Worm (Caenorhabditis elegans) whole organism, young adult: ENCODE measurements around the gene srh-31.

Experiments used
- B0035.1 ChIP-seq: sonication (generic microtip); optimal IDR thresholded peaks from 2 replicates; lab custom pipeline; 2016; ENCODE audit warnings: missing genetic modification characterization, mild to moderate bottlenecking, missing compliant biosample characterization, missing genotype, missing genetic modification reagents
- B0336.3 ChIP-seq: fragments of 200-800 bp; sonication (Bioruptor generic); IDR thresholded peaks from 2 replicates; pipeline ENCODE4 v1.3.6; 2022; ENCODE audit warnings: missing genetic modification characterization, missing compliant biosample characterization
- F23B12.7 ChIP-seq: sonication (generic microtip); optimal IDR thresholded peaks from 2 replicates; lab custom pipeline; 2017; ENCODE audit warnings: missing genetic modification characterization, mild to moderate bottlenecking, missing compliant biosample characterization, antibody characterized with exemption, moderate library complexity; ENCODE audit not compliant: insufficient read depth
- F33H1.4 ChIP-seq: fragments of 200-800 bp; sonication (Bioruptor generic); IDR thresholded peaks from 2 replicates; pipeline ENCODE4 v1.3.6; 2022; ENCODE audit warnings: missing genetic modification reagents, missing genetic modification characterization, missing compliant biosample characterization
- F39B2.1 ChIP-seq: fragments of 200-800 bp; sonication (Bioruptor generic); IDR thresholded peaks from 2 replicates; pipeline ENCODE4 v1.3.6; 2022; ENCODE audit warnings: missing genetic modification reagents, missing genetic modification characterization, missing compliant biosample characterization
- K12H6.12 ChIP-seq: fragments of 200-800 bp; sonication (Bioruptor generic); optimal IDR thresholded peaks from 2 replicates; lab custom pipeline; 2018; ENCODE audit warnings: mild to moderate bottlenecking, missing genetic modification characterization, missing compliant biosample characterization
- T26A5.8 ChIP-seq: sonication (generic microtip); optimal IDR thresholded peaks from 2 replicates; lab custom pipeline; 2016; ENCODE audit warnings: missing genetic modification characterization, missing compliant biosample characterization
- Y95B8A.8 ChIP-seq: fragments of 200-800 bp; sonication (Bioruptor generic); IDR thresholded peaks from 2 replicates; pipeline ENCODE4 v1.3.6; 2022; ENCODE audit warnings: missing genetic modification reagents, missing genetic modification characterization, missing compliant biosample characterization
- akir-1 ChIP-seq: fragments of 200-800 bp; sonication (Bioruptor generic); optimal IDR thresholded peaks from 2 replicates; lab custom pipeline; 2018; ENCODE audit warnings: mild to moderate bottlenecking, missing genetic modification characterization, moderate library complexity, missing compliant biosample characterization
- attf-3 ChIP-seq: fragments of 200-800 bp; sonication (Bioruptor generic); conservative IDR thresholded peaks from 2 replicates; pipeline ENCODE4 v1.3.6; 2022; ENCODE audit warnings: missing genetic modification reagents, missing genetic modification characterization, missing compliant biosample characterization
- cebp-1 ChIP-seq, 2 experiments: fragments of 200-800 bp in 1 of 2; sonication (Bioruptor generic) in 1 of 2; sonication (generic microtip) in 1 of 2; IDR thresholded peaks in 1 of 2; optimal IDR thresholded peaks in 1 of 2; 2 replicates each; pipeline versions ENCODE4 v1.3.6 to Lab custom; 2017 to 2022; ENCODE audit warnings: missing compliant biosample characterization in 2 of 2, missing genetic modification characterization in 2 of 2, mild to moderate bottlenecking in 1 of 2, missing genetic modification reagents in 1 of 2, moderate library complexity in 1 of 2
- ceh-100 ChIP-seq: fragments of 200-800 bp; sonication (Bioruptor generic); IDR thresholded peaks from 2 replicates; pipeline ENCODE4 v1.3.6; 2022; ENCODE audit warnings: missing genetic modification reagents, missing genetic modification characterization, missing compliant biosample characterization
- ceh-27 ChIP-seq: fragments of 200-800 bp; sonication (Bioruptor generic); optimal IDR thresholded peaks from 2 replicates; lab custom pipeline; 2018; ENCODE audit warnings: mild to moderate bottlenecking, missing genetic modification characterization, moderate library complexity, missing compliant biosample characterization
- ceh-79 ChIP-seq: sonication (generic microtip); optimal IDR thresholded peaks from 2 replicates; lab custom pipeline; 2017; ENCODE audit warnings: mild to moderate bottlenecking, missing genetic modification characterization, missing compliant biosample characterization
- die-1 ChIP-seq: sonication (generic microtip); optimal IDR thresholded peaks from 2 replicates; lab custom pipeline; 2016; ENCODE audit warnings: missing genotype, mild to moderate bottlenecking, missing genetic modification characterization, missing compliant biosample characterization
- efl-1 ChIP-seq: fragments of 150-350 bp; optimal IDR thresholded peaks from 2 replicates; lab custom pipeline; 2014; ENCODE audit warnings: missing biosample characterization, missing genetic modification reagents, missing genetic modification characterization
- fkh-3 ChIP-seq: sonication (generic microtip); optimal IDR thresholded peaks from 2 replicates; lab custom pipeline; 2016; ENCODE audit warnings: mild to moderate bottlenecking, missing genetic modification characterization, missing compliant biosample characterization
- gei-17 ChIP-seq: fragments of 200-800 bp; sonication (Bioruptor generic); optimal IDR thresholded peaks from 2 replicates; lab custom pipeline; 2018; ENCODE audit warnings: mild to moderate bottlenecking, missing genetic modification characterization, missing compliant biosample characterization
- him-1 ChIP-seq: sonication (generic microtip); optimal IDR thresholded peaks from 2 replicates; lab custom pipeline; 2016; ENCODE audit warnings: missing genotype, missing genetic modification reagents, missing genetic modification characterization, missing compliant biosample characterization
- hlh-26 ChIP-seq: fragments of 200-800 bp; sonication (Bioruptor generic); conservative IDR thresholded peaks from 2 replicates; pipeline ENCODE4 v1.3.6; 2022; ENCODE audit warnings: missing genetic modification reagents, missing genetic modification characterization, missing compliant biosample characterization
- hmg-1.2 ChIP-seq: fragments of 200-800 bp; sonication (Bioruptor generic); IDR thresholded peaks from 2 replicates; pipeline ENCODE4 v1.3.6; 2022; ENCODE audit warnings: missing genetic modification reagents, missing genetic modification characterization, missing compliant biosample characterization
- hrde-1 ChIP-seq: sonication (generic microtip); optimal IDR thresholded peaks from 2 replicates; lab custom pipeline; 2016; ENCODE audit warnings: missing genetic modification characterization, mild to moderate bottlenecking, missing compliant biosample characterization, moderate library complexity, missing genotype, missing genetic modification reagents, borderline replicate concordance
- hsf-1 ChIP-seq: fragments of 200-800 bp; sonication (Bioruptor generic); IDR thresholded peaks from 2 replicates; pipeline ENCODE4 v1.3.6; 2022; ENCODE audit warnings: missing genetic modification reagents, missing genetic modification characterization, missing compliant biosample characterization
- lin-40 ChIP-seq: sonication (generic microtip); optimal IDR thresholded peaks from 2 replicates; lab custom pipeline; 2016; ENCODE audit warnings: missing genetic modification characterization, mild to moderate bottlenecking, missing compliant biosample characterization, missing genotype, missing genetic modification reagents
- madf-6 ChIP-seq: fragments of 200-800 bp; sonication (Bioruptor generic); IDR thresholded peaks from 2 replicates; pipeline ENCODE4 v1.3.6; 2022; ENCODE audit warnings: missing genetic modification reagents, missing genetic modification characterization, missing compliant biosample characterization
- nfya-1 ChIP-seq: sonication (generic microtip); optimal IDR thresholded peaks from 2 replicates; lab custom pipeline; 2017; ENCODE audit warnings: antibody characterized with exemption, missing compliant biosample characterization, missing genetic modification characterization, borderline replicate concordance; ENCODE audit not compliant: insufficient read depth
- nfya-2 ChIP-seq: fragments of 200-800 bp; sonication (Bioruptor generic); IDR thresholded peaks from 2 replicates; pipeline ENCODE4 v1.3.6; 2022; ENCODE audit warnings: missing genetic modification reagents, missing genetic modification characterization, missing compliant biosample characterization
- nfyb-1 ChIP-seq: fragments of 200-800 bp; sonication (Bioruptor generic); IDR thresholded peaks from 2 replicates; pipeline ENCODE4 v1.3.6; 2022; ENCODE audit warnings: missing genetic modification reagents, missing genetic modification characterization, missing compliant biosample characterization
- nhr-27 ChIP-seq: fragments of 200-800 bp; sonication (Bioruptor generic); optimal IDR thresholded peaks from 2 replicates; lab custom pipeline; 2018; ENCODE audit warnings: mild to moderate bottlenecking, missing genetic modification characterization, moderate library complexity, missing compliant biosample characterization
- pbrm-1 ChIP-seq: fragments of 200-800 bp; sonication (Bioruptor generic); IDR thresholded peaks from 2 replicates; pipeline ENCODE4 v1.3.6; 2022; ENCODE audit warnings: missing genetic modification reagents, missing genetic modification characterization, missing compliant biosample characterization
- pha-4 ChIP-seq: fragments of 150-350 bp; sonication (generic microtip); optimal IDR thresholded peaks from 2 replicates; lab custom pipeline; 2014; ENCODE audit warnings: missing biosample characterization, missing genetic modification reagents, missing genetic modification characterization
- sea-2 ChIP-seq: fragments of 200-800 bp; sonication (Bioruptor generic); IDR thresholded peaks from 2 replicates; pipeline ENCODE4 v1.3.6; 2022; ENCODE audit warnings: missing genetic modification characterization, missing compliant biosample characterization
- snpc-1.3 ChIP-seq: sonication (generic microtip); optimal IDR thresholded peaks from 2 replicates; lab custom pipeline; 2017; ENCODE audit warnings: missing genetic modification characterization, mild to moderate bottlenecking, missing compliant biosample characterization, antibody characterized with exemption, moderate library complexity, missing genotype, missing genetic modification reagents; ENCODE audit not compliant: insufficient read depth
- snpc-4 ChIP-seq, 5 experiments: fragments of 150-350 bp in 1 of 5; sonication (generic microtip) in 4 of 5; optimal IDR thresholded peaks; 2 replicates each; lab custom pipeline; 2014 to 2018; ENCODE audit warnings: missing genetic modification characterization in 5 of 5, missing biosample characterization in 3 of 5, antibody characterized with exemption in 2 of 5, mild to moderate bottlenecking in 2 of 5, missing compliant biosample characterization in 2 of 5, missing genotype in 2 of 5, moderate library complexity in 2 of 5, missing genetic modification reagents in 1 of 5
- tlf-1 ChIP-seq: fragments of 200-800 bp; sonication (Bioruptor generic); optimal IDR thresholded peaks from 2 replicates; lab custom pipeline; 2018; ENCODE audit warnings: mild to moderate bottlenecking, missing genetic modification characterization, missing compliant biosample characterization
- unc-62 ChIP-seq: fragments of 150-350 bp; optimal IDR thresholded peaks from 2 replicates; lab custom pipeline; 2014; ENCODE audit warnings: missing biosample characterization, missing genetic modification reagents, missing genetic modification characterization
- xnd-1 ChIP-seq: sonication (generic microtip); optimal IDR thresholded peaks from 2 replicates; lab custom pipeline; 2016; ENCODE audit warnings: missing genotype, missing genetic modification reagents, missing genetic modification characterization, missing compliant biosample characterization
- zim-3 ChIP-seq: sonication (generic microtip); optimal IDR thresholded peaks from 2 replicates; lab custom pipeline; 2017; ENCODE audit warnings: mild to moderate bottlenecking, missing genetic modification characterization, moderate library complexity, missing compliant biosample characterization
- ztf-22 ChIP-seq: fragments of 200-800 bp; sonication (Bioruptor generic); optimal IDR thresholded peaks from 2 replicates; lab custom pipeline; 2018; ENCODE audit warnings: mild to moderate bottlenecking, missing genetic modification characterization, moderate library complexity, missing compliant biosample characterization
- ztf-25 ChIP-seq: fragments of 200-800 bp; sonication (Bioruptor generic); IDR thresholded peaks from 2 replicates; pipeline ENCODE4 v1.3.6; 2022; ENCODE audit warnings: missing genetic modification reagents, missing genetic modification characterization, missing compliant biosample characterization
- ztf-26 ChIP-seq: sonication (generic microtip); optimal IDR thresholded peaks from 2 replicates; lab custom pipeline; 2017; ENCODE audit warnings: missing genetic modification characterization, missing compliant biosample characterization

Gene srh-31

DNA sequence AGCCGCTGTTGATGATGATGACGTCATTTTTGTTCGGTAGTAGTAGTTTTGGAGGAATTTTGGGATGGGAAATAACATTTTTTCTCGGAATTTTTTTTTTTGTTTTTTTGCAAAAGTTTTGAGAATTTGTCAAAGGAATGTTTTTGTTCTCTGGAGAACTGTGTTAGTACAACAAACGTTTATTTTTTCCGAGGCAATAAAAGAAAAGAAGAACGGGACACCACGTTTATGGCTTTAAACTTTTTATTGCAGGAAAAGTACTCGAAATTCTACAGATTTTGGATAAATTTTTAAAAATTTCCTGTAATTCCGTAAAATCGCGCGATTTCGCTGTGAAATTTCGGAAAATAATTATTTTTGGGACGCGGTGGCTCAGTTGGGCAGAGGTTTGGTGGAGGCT lies 16.2 kb upstream of the srh-31 start, which contains the start of gene F59A1.13 (continued):
- TF ChIP-seq attf-3 (GFP tag; lab: Robert Waterston, UW) = no peak
- TF ChIP-seq ztf-22 (GFP tag; lab: Kevin White, UChicago) = no peak
- TF ChIP-seq hrde-1 = no peak
- TF ChIP-seq hlh-26 (GFP tag; lab: Robert Waterston, UW) = no peak
- no peak for TF ChIP-seq hsf-1 (GFP tag; lab: Robert Waterston, UW)

DNA sequence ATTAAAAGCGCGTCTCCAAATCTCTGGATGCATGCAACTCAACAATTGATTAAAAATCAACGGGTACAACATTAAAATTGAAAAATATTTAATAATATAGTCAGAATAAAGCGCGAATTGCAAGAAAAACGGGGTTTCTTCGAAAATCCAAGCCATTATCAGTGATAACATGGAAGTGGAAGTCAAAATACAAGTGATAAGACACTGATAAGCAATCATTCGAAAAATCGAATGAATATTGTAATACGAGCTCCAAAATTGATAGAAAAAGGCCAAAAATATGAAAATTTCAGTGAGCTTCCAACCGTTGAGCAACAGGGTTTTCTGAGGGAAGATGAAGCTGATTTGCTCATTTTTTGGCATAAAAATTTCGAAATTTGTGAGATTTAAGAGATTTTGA lies 12.9 kb upstream of the srh-31 start:
- no peak for TF ChIP-seq B0336.3 (GFP tag; lab: Robert Waterston, UW)
- TF ChIP-seq pha-4 = no peak
- no peak for TF ChIP-seq sea-2
- TF ChIP-seq F23B12.7 = no peak
- TF ChIP-seq ztf-26 (tag; lab: Kevin White, UChicago) = no peak
- no peak for TF ChIP-seq ztf-25
- TF ChIP-seq efl-1 (GFP tag; lab: Kevin White, UChicago) = no peak
- no peak for TF ChIP-seq lin-40
- no peak for TF ChIP-seq hmg-1.2 (GFP tag; lab: Robert Waterston, UW)
- TF ChIP-seq snpc-1.3 = no peak
- no peak for TF ChIP-seq zim-3 (tag; lab: Kevin White, UChicago)
- no peak for TF ChIP-seq gei-17 (GFP tag; lab: Kevin White, UChicago)
- TF ChIP-seq F39B2.1 (GFP tag; lab: Robert Waterston, UW) = no peak
- TF ChIP-seq ceh-79 (tag; lab: Kevin White, UChicago) = no peak
- no peak for TF ChIP-seq ceh-27 (GFP tag; lab: Kevin White, UChicago)
- no peak for TF ChIP-seq snpc-4 (GFP tag; optimal IDR thresholded peaks at IDR 0.05; lab: Kevin White, UChicago)
- no peak for TF ChIP-seq snpc-4 (tag; optimal IDR thresholded peaks at IDR 0.05; lab: Kevin White, UChicago)
- TF ChIP-seq unc-62 (GFP tag; lab: Kevin White, UChicago) = no peak
- TF ChIP-seq, all 124 proteins: peak for 0

DNA sequence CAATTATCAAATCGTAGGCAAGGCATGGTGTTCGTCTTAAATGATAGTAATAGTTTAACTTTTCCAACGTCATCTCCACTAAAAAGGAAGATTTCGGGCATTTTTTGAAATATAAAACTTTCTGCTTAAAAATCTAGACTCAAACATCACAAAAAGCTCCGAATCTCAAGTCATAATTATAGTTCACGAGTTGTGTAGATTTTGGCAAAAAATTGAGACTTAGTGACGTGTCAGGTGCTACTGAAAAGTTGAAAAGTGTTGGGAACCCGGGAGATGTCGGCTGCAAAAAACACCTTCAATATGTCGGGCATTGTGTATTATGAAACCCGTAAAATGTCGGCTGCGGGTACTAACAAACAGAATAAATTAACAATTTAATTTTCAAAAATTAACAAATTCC lies 11.3 kb upstream of the srh-31 start, which contains the start of gene Y26G10.1:
Gene Y26G10.1, minus strand, starts transcription at position 101 of the 400 bp plus-strand sequence.
- TF ChIP-seq nfya-2 = no peak
- no peak for TF ChIP-seq fkh-3 (tag; lab: Kevin White, UChicago)
- no peak for TF ChIP-seq unc-62 (GFP tag; lab: Kevin White, UChicago)
- no peak for TF ChIP-seq B0035.1
- no peak for TF ChIP-seq pbrm-1 (GFP tag; lab: Robert Waterston, UW)
- TF ChIP-seq him-1 = no peak
- TF ChIP-seq F23B12.7 = no peak
- no peak for TF ChIP-seq xnd-1 (tag; lab: Kevin White, UChicago)
- no peak for TF ChIP-seq nfya-1 (tag; lab: Kevin White, UChicago)
- TF ChIP-seq, all 124 proteins: peak for 0

DNA sequence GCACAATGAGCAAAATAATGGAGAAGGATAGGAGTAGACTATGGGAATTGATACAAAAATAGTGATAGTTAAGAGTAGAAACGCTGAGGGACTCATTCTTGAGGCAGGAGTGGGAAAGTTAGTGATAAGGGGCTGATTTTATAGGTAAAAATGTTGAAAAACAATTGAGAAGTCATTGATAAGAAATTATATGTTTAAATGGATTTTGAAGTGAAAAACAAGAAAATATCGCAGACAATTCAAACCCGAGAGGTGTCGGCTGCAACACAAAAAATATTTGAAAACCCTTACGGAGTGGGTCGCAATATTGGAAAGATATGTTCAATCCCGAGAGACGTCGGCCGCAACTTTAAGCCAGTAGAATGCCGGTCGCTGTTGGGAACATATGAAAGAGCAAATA lies 10.4 kb upstream of the srh-31 start, which contains the start of gene spp-29:
Gene spp-29, minus strand, starts transcription at position 101 of the 400 bp plus-strand sequence.
- TF ChIP-seq Y95B8A.8 (GFP tag; lab: Robert Waterston, UW) (no peak), akir-1 (GFP tag; lab: Kevin White, UChicago) (no peak), ceh-27 (GFP tag; lab: Kevin White, UChicago) (no peak), K12H6.12 (tag; lab: Kevin White, UChicago) (no peak), nhr-27 (tag; lab: Kevin White, UChicago) (no peak), ceh-100 (no peak), die-1 (tag; lab: Kevin White, UChicago) (no peak), T26A5.8 (tag; lab: Kevin White, UChicago) (no peak), F33H1.4 (GFP tag; lab: Robert Waterston, UW) (no peak), nfyb-1 (GFP tag; lab: Robert Waterston, UW) (no peak), cebp-1 (GFP tag; IDR thresholded peaks at IDR 0.05; lab: Robert Waterston, UW) (no peak), cebp-1 (tag; optimal IDR thresholded peaks at IDR 0.05; lab: Kevin White, UChicago) (no peak), tlf-1 (GFP tag; lab: Kevin White, UChicago) (no peak), attf-3 (GFP tag; lab: Robert Waterston, UW) (no peak), pha-4 (no peak), efl-1 (GFP tag; lab: Kevin White, UChicago) (no peak), madf-6 (GFP tag; lab: Robert Waterston, UW) (no peak)
